Worm (Caenorhabditis elegans): Measurements from ENCODE around the gene F17E9.15.
"Not testable (repeated sequence)": the region's sequence is repeated elsewhere in the genome, so short reads cannot be mapped to it uniquely, and the experiment has no call there.

F17E9.15 gene

DNA sequence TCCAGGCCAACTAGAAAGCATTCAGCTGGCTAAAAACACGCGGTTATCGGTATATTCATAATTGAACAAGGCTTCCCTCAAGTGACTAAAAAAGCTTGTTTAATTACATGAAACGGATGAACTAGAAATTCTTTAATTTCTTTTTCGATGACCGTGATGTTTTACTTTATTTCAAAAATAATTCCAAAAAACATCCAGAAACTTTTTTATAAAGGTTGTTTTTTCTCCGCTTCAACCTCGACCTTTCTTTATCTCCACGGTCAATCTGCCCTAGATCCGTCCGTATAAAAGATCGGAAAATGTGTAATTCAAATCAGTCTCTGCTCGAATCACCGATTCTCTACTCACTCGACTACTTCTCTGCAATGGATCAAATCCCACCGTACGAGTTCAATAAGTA lies 1.7 kb upstream of the F17E9.15 start, which contains the start of gene F17E9.5 (continued):
- TF ChIP-seq C17E4.6 (GFP tag; IDR thresholded peaks at IDR 0.05) (no peak), F39B2.1 (GFP tag; IDR thresholded peaks at IDR 0.05) (no peak), snpc-1.1 (tag; optimal IDR thresholded peaks at IDR 0.05; ENCODE audit: insufficient read depth) (no peak), Y53G8AR.9 (GFP tag; conservative IDR thresholded peaks at IDR 0.05) (no peak), dpl-1 (GFP tag; optimal IDR thresholded peaks at IDR 0.05) (no peak), hrde-1 (tag; optimal IDR thresholded peaks at IDR 0.05; ENCODE audit: borderline replicate concordance) (no peak)

DNA sequence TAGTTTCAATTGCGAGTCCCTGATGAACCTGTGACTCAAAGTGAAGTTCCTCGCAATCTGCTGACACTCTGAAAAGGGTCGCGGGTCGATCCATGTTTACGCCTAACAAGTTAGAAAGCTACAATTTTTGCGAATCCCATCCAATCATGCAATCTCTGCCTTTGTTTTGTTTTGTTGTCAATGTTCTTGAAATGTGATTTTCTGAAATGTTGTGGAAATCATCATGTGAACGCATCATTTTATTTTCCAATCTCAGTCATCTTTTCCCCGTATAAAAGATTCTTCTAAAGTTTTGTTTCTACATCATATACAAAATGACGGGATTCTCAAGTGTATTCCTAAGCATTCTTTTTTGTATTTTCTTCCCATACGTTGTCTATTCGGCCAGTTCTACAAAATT lies 855 bp downstream of the F17E9.15 start, which contains the start of gene F17E9.4:
F17E9.4 (plus strand) TSS at position 301 of the 400 bp plus-strand sequence.
- no peak for TF ChIP-seq pha-4 (tag; optimal IDR thresholded peaks at IDR 0.05)
- TF ChIP-seq sptf-2 (GFP tag; optimal IDR thresholded peaks at IDR 0.05), result no peak
- TF ChIP-seq egl-44 (GFP tag; IDR thresholded peaks at IDR 0.05), result no peak
- no peak for TF ChIP-seq chd-7 (tag; optimal IDR thresholded peaks at IDR 0.05)
- TF ChIP-seq dpff-1 (tag; optimal IDR thresholded peaks at IDR 0.05), result no peak
- no peak for TF ChIP-seq B0261.1 (tag; optimal IDR thresholded peaks at IDR 0.05)
- no peak for TF ChIP-seq rcor-1 (GFP tag; IDR thresholded peaks at IDR 0.05)
- no peak for TF ChIP-seq madf-10 (tag; optimal IDR thresholded peaks at IDR 0.05)
- no peak for TF ChIP-seq somi-1 (GFP tag; optimal IDR thresholded peaks at IDR 0.05)
- TF ChIP-seq D2030.7 (GFP tag; IDR thresholded peaks at IDR 0.05), result no peak
- no peak for TF ChIP-seq bed-2 (GFP tag; IDR thresholded peaks at IDR 0.05)
- TF ChIP-seq Y67H2A.10 (GFP tag; conservative IDR thresholded peaks at IDR 0.05), result no peak
- no peak for TF ChIP-seq attf-5 (GFP tag; optimal IDR thresholded peaks at IDR 0.05)
- no peak for TF ChIP-seq tlf-1 (GFP tag; optimal IDR thresholded peaks at IDR 0.05)

DNA sequence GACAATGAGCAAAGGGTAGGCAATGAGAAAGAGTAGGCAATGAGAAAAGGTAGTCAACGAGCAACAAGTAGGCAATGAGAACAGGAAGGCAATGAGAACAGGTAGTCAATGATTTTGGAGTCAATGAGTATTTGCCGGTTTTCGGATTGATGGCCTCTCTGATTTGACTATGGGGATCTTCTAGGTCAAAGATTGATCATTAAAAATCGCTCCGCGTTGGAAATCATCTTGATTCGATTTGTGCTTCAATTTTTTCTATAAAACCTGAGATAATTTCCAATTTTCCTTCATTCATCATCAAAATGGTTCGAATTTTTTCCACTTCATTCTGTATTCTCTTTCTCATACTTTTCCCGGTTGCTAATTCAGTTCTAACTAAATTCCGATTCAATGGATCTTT lies 4.8 kb downstream of the F17E9.15 start, which contains the start of gene F17E9.16:
F17E9.16 (plus strand) TSS at position 301 of the 400 bp plus-strand sequence.
- TF ChIP-seq egl-18 (GFP tag; IDR thresholded peaks at IDR 0.05); athp-1 (tag; optimal IDR thresholded peaks at IDR 0.05); K11D2.4 (GFP tag; IDR thresholded peaks at IDR 0.05): not testable (repeated sequence)

- TF ChIP-seq ets-4 (GFP tag; optimal IDR thresholded peaks at IDR 0.05) (no peak), F33H1.4 (GFP tag; IDR thresholded peaks at IDR 0.05) (no peak), ztf-6 (GFP tag; IDR thresholded peaks at IDR 0.05) (no peak), hmg-20 (GFP tag; IDR thresholded peaks at IDR 0.05) (no peak), C06A6.2 (GFP tag; conservative IDR thresholded peaks at IDR 0.05) (no peak), lir-1 (GFP tag; conservative IDR thresholded peaks at IDR 0.05) (no peak)
Measured at ce11 chrIV:8354572-8354971, 7.4 kb downstream of the F17E9.15 start, which contains the start of gene F17E9.3. Gene F17E9.3, plus strand, starts transcription at chrIV:8354872.

ce11 chrIV:8355592-8355991 lies 8.4 kb downstream of the F17E9.15 start, which contains the start of the genes F17E9.2 and col-116:
Gene F17E9.2, plus strand, starts transcription at chrIV:8355892.
Gene col-116, plus strand, starts transcription at chrIV:8355906.
- no peak for TF ChIP-seq somi-1 (GFP tag; optimal IDR thresholded peaks at IDR 0.05)
- TF ChIP-seq efl-1 (GFP tag; optimal IDR thresholded peaks at IDR 0.05), result no peak
- TF ChIP-seq cebp-2 (GFP tag; IDR thresholded peaks at IDR 0.05), result no peak
- TF ChIP-seq F52B5.7 (tag; optimal IDR thresholded peaks at IDR 0.05), result no peak

All from whole organism, young adult.